Worm (Caenorhabditis elegans): Measurements from ENCODE around the gene gfm-1.

- no peak for TF ChIP-seq lin-13 (tag; optimal IDR thresholded peaks at IDR 0.05)
- no peak for TF ChIP-seq elt-1 (tag; optimal IDR thresholded peaks at IDR 0.05; ENCODE audit: borderline replicate concordance, insufficient read depth)
- no peak for TF ChIP-seq lsy-2 (tag; optimal IDR thresholded peaks at IDR 0.05)
- no peak for TF ChIP-seq nhr-76 (tag; optimal IDR thresholded peaks at IDR 0.05)
- no peak for TF ChIP-seq hlh-1 (tag; optimal IDR thresholded peaks at IDR 0.05)
- TF ChIP-seq snpc-4 (tag; optimal IDR thresholded peaks at IDR 0.05), result no peak
- TF ChIP-seq elt-3 (tag; optimal IDR thresholded peaks at IDR 0.05), result no peak
- no peak for TF ChIP-seq ham-2 (GFP tag; optimal IDR thresholded peaks at IDR 0.05)
- TF ChIP-seq nhr-12 (tag; optimal IDR thresholded peaks at IDR 0.05), result no peak
- TF ChIP-seq bed-3 (GFP tag; optimal IDR thresholded peaks at IDR 0.05), result no peak
- no peak for TF ChIP-seq sptf-1 (tag; optimal IDR thresholded peaks at IDR 0.05)
- no peak for TF ChIP-seq pha-4 (tag; optimal IDR thresholded peaks at IDR 0.05)
Measured at ce11 chrII:13156071-13156470, 38.8 kb downstream of the gfm-1 start.
